Worm (Caenorhabditis elegans): ENCODE measurements around the gene srh-284.

Gene srh-284

DNA sequence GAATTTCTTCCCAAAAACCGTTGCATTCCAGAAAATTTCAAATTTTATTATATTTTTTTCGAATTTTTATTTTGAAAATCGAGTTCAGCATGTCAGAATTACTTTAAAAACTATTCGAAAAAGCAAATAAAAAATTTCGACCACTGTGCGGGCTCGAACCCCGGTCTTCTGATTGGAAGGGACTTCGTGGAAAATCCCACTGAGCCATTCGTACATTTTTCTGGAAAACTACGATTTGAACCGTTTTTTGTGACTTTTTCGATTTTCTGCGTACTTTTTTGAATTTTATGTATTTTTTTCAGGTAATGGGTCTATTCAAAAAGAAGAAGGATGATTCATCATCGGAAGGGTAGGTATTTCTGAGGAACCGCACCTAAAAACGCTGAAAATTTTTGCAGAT lies 11.8 kb upstream of the srh-284 start, which contains the start of gene pgp-9:
Gene pgp-9, plus strand, starts transcription at position 301 of the 400 bp plus-strand sequence.
- TF ChIP-seq R02D3.7 (tag; optimal IDR thresholded peaks at IDR 0.05) (no peak), nfya-1 (tag; optimal IDR thresholded peaks at IDR 0.05; ENCODE audit: insufficient read depth) (no peak), nhr-12 (tag; optimal IDR thresholded peaks at IDR 0.05) (no peak), ztf-11 (tag; optimal IDR thresholded peaks at IDR 0.05) (no peak), ceh-16 (tag; optimal IDR thresholded peaks at IDR 0.05) (no peak), daf-12 (tag; optimal IDR thresholded peaks at IDR 0.05) (no peak), egl-5 (tag; optimal IDR thresholded peaks at IDR 0.05) (no peak), nhr-23 (tag; optimal IDR thresholded peaks at IDR 0.05) (no peak), aly-2 (tag; optimal IDR thresholded peaks at IDR 0.05) (no peak), nhr-43 (tag; optimal IDR thresholded peaks at IDR 0.05; ENCODE audit: poor library complexity, severe bottlenecking) (no peak), zag-1 (tag; optimal IDR thresholded peaks at IDR 0.05) (no peak), jun-1 (tag; optimal IDR thresholded peaks at IDR 0.05) (no peak), fkh-2 (tag; optimal IDR thresholded peaks at IDR 0.05) (no peak)

DNA sequence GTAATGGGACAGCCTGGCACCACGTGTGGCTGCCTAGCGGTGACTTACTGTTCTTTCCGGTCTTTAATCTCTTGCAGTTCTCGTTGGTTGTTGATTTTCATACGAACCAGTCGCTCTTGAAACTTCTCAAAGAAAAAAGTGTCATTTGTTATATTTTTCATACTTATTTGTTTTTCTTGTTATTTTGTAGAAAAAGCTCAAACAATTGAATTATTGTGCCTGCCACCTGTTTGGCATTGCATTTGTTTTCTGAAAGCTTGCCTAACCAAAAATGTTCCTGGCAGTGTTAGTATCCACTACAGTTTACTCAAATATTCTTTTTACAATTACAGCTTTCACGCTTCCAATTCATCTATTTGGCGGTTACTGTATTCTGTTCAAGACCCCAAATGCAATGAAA lies 2.3 kb upstream of the srh-284 start, which contains the start of the genes C47A10.16 and srh-283:
Gene C47A10.16, minus strand, starts transcription at position 101 of the 400 bp plus-strand sequence.
Gene srh-283, plus strand, starts transcription at position 272 of the 400 bp plus-strand sequence.
- TF ChIP-seq zag-1 (tag; optimal IDR thresholded peaks at IDR 0.05) (no peak), ceh-9 (tag; optimal IDR thresholded peaks at IDR 0.05) (no peak), nhr-77 (tag; optimal IDR thresholded peaks at IDR 0.05) (no peak), nhr-23 (tag; optimal IDR thresholded peaks at IDR 0.05) (no peak), fkh-2 (tag; optimal IDR thresholded peaks at IDR 0.05) (no peak), pqm-1 (tag; optimal IDR thresholded peaks at IDR 0.05) (no peak), nhr-67 (tag; optimal IDR thresholded peaks at IDR 0.05) (no peak), mdl-1 (tag; optimal IDR thresholded peaks at IDR 0.05) (no peak), nfya-1 (tag; optimal IDR thresholded peaks at IDR 0.05; ENCODE audit: insufficient read depth) (no peak), ama-1 (optimal IDR thresholded peaks at IDR 0.05) (no peak), nhr-11 (tag; optimal IDR thresholded peaks at IDR 0.05) (no peak), egl-27 (tag; optimal IDR thresholded peaks at IDR 0.05) (no peak), tbx-2 (tag; optimal IDR thresholded peaks at IDR 0.05) (no peak), ztf-11 (tag; optimal IDR thresholded peaks at IDR 0.05) (no peak), fos-1 (tag; optimal IDR thresholded peaks at IDR 0.05) (no peak), lsy-12 (tag; optimal IDR thresholded peaks at IDR 0.05) (no peak), unc-39 (tag; optimal IDR thresholded peaks at IDR 0.05) (no peak), elt-3 (tag; optimal IDR thresholded peaks at IDR 0.05) (no peak), egl-5 (tag; optimal IDR thresholded peaks at IDR 0.05) (no peak)

DNA sequence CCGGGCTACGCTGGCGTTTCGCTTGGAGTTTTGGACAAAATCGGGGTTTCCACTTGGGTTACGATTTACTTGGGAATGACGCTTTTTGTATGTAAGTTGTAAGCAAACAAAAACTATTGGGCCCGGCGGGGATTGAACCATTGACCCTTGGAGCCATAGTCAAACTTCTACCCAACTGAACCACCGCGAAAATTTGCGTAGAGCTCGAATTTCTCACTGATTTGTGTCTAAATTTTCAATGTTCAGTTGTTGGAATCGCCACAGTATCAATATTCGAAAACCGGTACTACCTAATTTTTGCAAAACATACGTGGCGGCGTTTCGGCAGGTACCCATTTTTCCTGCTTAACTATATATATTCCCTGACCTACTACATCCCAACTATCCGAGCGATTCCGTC lies 419 bp downstream of the srh-284 start:
- no peak for TF ChIP-seq skn-1 (tag; optimal IDR thresholded peaks at IDR 0.05)
- no peak for TF ChIP-seq jun-1 (tag; optimal IDR thresholded peaks at IDR 0.05)
- TF ChIP-seq unc-62 (GFP tag; optimal IDR thresholded peaks at IDR 0.05), result no peak
- TF ChIP-seq elt-3 (tag; optimal IDR thresholded peaks at IDR 0.05), result no peak
- TF ChIP-seq fkh-10 (GFP tag; optimal IDR thresholded peaks at IDR 0.05), result no peak
- no peak for TF ChIP-seq ztf-4 (tag; optimal IDR thresholded peaks at IDR 0.05)
- TF ChIP-seq lsy-12 (tag; optimal IDR thresholded peaks at IDR 0.05), result no peak
- TF ChIP-seq mml-1 (tag; optimal IDR thresholded peaks at IDR 0.05), result no peak
- TF ChIP-seq ztf-11 (tag; optimal IDR thresholded peaks at IDR 0.05), result no peak
- no peak for TF ChIP-seq elt-1 (tag; optimal IDR thresholded peaks at IDR 0.05)
- TF ChIP-seq egl-5 (tag; optimal IDR thresholded peaks at IDR 0.05), result no peak
- TF ChIP-seq aly-2 (tag; optimal IDR thresholded peaks at IDR 0.05), result no peak
- no peak for TF ChIP-seq daf-12 (tag; optimal IDR thresholded peaks at IDR 0.05)
- TF ChIP-seq elt-2 (tag; optimal IDR thresholded peaks at IDR 0.05), result no peak
- no peak for TF ChIP-seq ama-1 (optimal IDR thresholded peaks at IDR 0.05)
- TF ChIP-seq hmg-11 (tag; optimal IDR thresholded peaks at IDR 0.05), result no peak

DNA sequence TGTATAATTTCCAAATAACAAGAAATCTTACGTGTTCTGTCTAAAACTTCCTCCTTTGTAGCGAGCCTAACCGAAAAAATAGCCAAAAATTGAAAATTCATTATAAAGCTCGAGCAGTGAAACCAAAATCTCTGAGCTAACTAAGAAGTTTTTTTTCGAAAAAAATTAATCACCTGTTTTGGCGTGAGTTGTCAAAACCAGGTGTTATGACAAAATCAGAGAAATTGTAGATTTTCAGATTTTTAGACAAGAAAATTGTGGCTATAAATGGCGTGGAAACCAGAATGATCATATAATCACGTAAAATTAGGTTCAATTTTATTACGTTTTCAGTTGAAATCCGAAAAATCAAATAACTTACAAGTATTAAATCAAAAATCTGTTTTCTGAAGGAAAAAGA lies 5.8 kb downstream of the srh-284 start, which contains the start of gene sre-21:
Gene sre-21, minus strand, starts transcription at position 101 of the 400 bp plus-strand sequence.
- no peak for TF ChIP-seq zag-1 (tag; optimal IDR thresholded peaks at IDR 0.05)
- no peak for TF ChIP-seq nhr-67 (tag; optimal IDR thresholded peaks at IDR 0.05)
- no peak for TF ChIP-seq nhr-76 (tag; optimal IDR thresholded peaks at IDR 0.05)
- no peak for TF ChIP-seq elt-1 (tag; optimal IDR thresholded peaks at IDR 0.05)
- no peak for TF ChIP-seq ZK546.5 (tag; optimal IDR thresholded peaks at IDR 0.05)
- no peak for TF ChIP-seq ztf-11 (tag; optimal IDR thresholded peaks at IDR 0.05)
- no peak for TF ChIP-seq ceh-28 (tag; optimal IDR thresholded peaks at IDR 0.05)
- no peak for TF ChIP-seq snpc-4 (tag; optimal IDR thresholded peaks at IDR 0.05)
- TF ChIP-seq unc-62 (GFP tag; optimal IDR thresholded peaks at IDR 0.05), result no peak
- TF ChIP-seq fkh-2 (tag; optimal IDR thresholded peaks at IDR 0.05), result no peak
- no peak for TF ChIP-seq jun-1 (tag; optimal IDR thresholded peaks at IDR 0.05)
- no peak for TF ChIP-seq eor-1 (tag; optimal IDR thresholded peaks at IDR 0.05)
- no peak for TF ChIP-seq nhr-25 (tag; optimal IDR thresholded peaks at IDR 0.05)
- TF ChIP-seq fkh-10 (GFP tag; optimal IDR thresholded peaks at IDR 0.05), result no peak
- no peak for TF ChIP-seq ceh-9 (tag; optimal IDR thresholded peaks at IDR 0.05)
- TF ChIP-seq ceh-16 (tag; optimal IDR thresholded peaks at IDR 0.05), result no peak
- no peak for TF ChIP-seq pha-4 (tag; optimal IDR thresholded peaks at IDR 0.05)
